Fruit fly (Drosophila melanogaster) whole organism, pupa: ENCODE data around the gene Cpr72Ea.

ENCODE experiments used
- CG14655 ChIP-seq: fragments of 200-800 bp; sonication (Bioruptor generic); optimal IDR thresholded peaks from 3 replicates; lab custom pipeline; 2017; ENCODE audit warnings: mild to moderate bottlenecking, missing biosample characterization, missing genetic modification reagents, missing genetic modification characterization
- CG32121 ChIP-seq: fragments of 200-800 bp; sonication (Bioruptor generic); IDR thresholded peaks from 2 replicates; pipeline ENCODE4 v1.3.6; 2022; ENCODE audit warnings: missing biosample characterization, missing genetic modification characterization
- CG34367 ChIP-seq: fragments of 200-800 bp; sonication (Bioruptor generic); optimal IDR thresholded peaks from 2 replicates; lab custom pipeline; 2018; ENCODE audit warnings: missing biosample characterization, mild to moderate bottlenecking, missing genetic modification characterization
- CG8159 ChIP-seq: fragments of 200-800 bp; sonication (Bioruptor generic); optimal IDR thresholded peaks from 3 replicates; lab custom pipeline; 2018; ENCODE audit warnings: missing biosample characterization, mild to moderate bottlenecking, missing genetic modification characterization, moderate library complexity
- CG8301 ChIP-seq: fragments of 200-800 bp; sonication (Bioruptor generic); optimal IDR thresholded peaks from 2 replicates; lab custom pipeline; 2018; ENCODE audit warnings: missing biosample characterization, mild to moderate bottlenecking, missing genetic modification characterization

- TF ChIP-seq CG8301 (tag; lab: Kevin White, UChicago) (no peak), CG34367 (tag; lab: Kevin White, UChicago) (no peak), CG8159 (tag; lab: Kevin White, UChicago) (no peak), CG14655 (no peak), CG32121 (GFP tag; lab: Robert Waterston, UW) (no peak)
Observed at dm6 chr3L:16402253-16402652, 39.9 kb downstream of the Cpr72Ea start.
